Worm (Caenorhabditis elegans): ENCODE results near the gene plc-2.

ce11 chrV:15189567-15189966 is 2.8 kb upstream of the plc-2 start, which contains the start of gene cyn-3:
- TF ChIP-seq ets-7 (tag; optimal IDR thresholded peaks at IDR 0.05), result no peak
- TF ChIP-seq ama-1 (optimal IDR thresholded peaks at IDR 0.05), result no peak
- no peak for TF ChIP-seq tbx-11 (GFP tag; IDR thresholded peaks at IDR 0.05)
